Fruit fly (Drosophila melanogaster) whole organism, embryonic: ENCODE data around the gene CG16779.

Source experiments
- ATbp ChIP-seq: fragments of 200-800 bp; sonication (Bioruptor generic); optimal IDR thresholded peaks from 2 replicates; lab custom pipeline; 2017; ENCODE audit warnings: missing biosample characterization, mild to moderate bottlenecking, missing genetic modification characterization, missing genetic modification reagents
- Abd-B ChIP-seq: fragments of 200-800 bp; sonication (Bioruptor generic); optimal IDR thresholded peaks from 2 replicates; lab custom pipeline; 2018; ENCODE audit warnings: missing biosample characterization, mild to moderate bottlenecking, missing genetic modification characterization, moderate library complexity
- Awh ChIP-seq: fragments of 200-800 bp; sonication (Bioruptor generic); IDR thresholded peaks from 2 replicates; pipeline ENCODE4, ENCODE4 v1.3.6; 2022; ENCODE audit warnings: missing biosample characterization, missing genetic modification characterization
- BtbVII ChIP-seq: fragments of 200-800 bp; sonication (Bioruptor generic); optimal IDR thresholded peaks from 3 replicates; lab custom pipeline; 2017; ENCODE audit warnings: missing biosample characterization, mild to moderate bottlenecking, missing genetic modification characterization
- CG10543 ChIP-seq: fragments of 200-800 bp; sonication (Bioruptor generic); optimal IDR thresholded peaks from 3 replicates; lab custom pipeline; 2017; ENCODE audit warnings: missing biosample characterization, mild to moderate bottlenecking, missing genetic modification characterization, moderate library complexity
- CG10979 ChIP-seq: fragments of 200-800 bp; sonication (Bioruptor generic); optimal IDR thresholded peaks from 2 replicates; lab custom pipeline; 2018; ENCODE audit warnings: missing biosample characterization, mild to moderate bottlenecking, missing genetic modification characterization, moderate library complexity
- CG11398 ChIP-seq: fragments of 200-800 bp; sonication (Bioruptor generic); optimal IDR thresholded peaks from 2 replicates; lab custom pipeline; 2016; ENCODE audit warnings: missing biosample characterization, missing genetic modification characterization
- CG12769 ChIP-seq: fragments of 200-800 bp; sonication (Bioruptor generic); optimal IDR thresholded peaks from 2 replicates; lab custom pipeline; 2019; ENCODE audit warnings: missing biosample characterization, mild to moderate bottlenecking, missing genetic modification characterization, moderate library complexity
- CG12942 ChIP-seq: fragments of 200-800 bp; sonication (Bioruptor generic); optimal IDR thresholded peaks from 3 replicates; lab custom pipeline; 2016; ENCODE audit warnings: missing biosample characterization, missing genetic modification characterization
- CG15269 ChIP-seq: fragments of 200-800 bp; sonication (Bioruptor generic); optimal IDR thresholded peaks from 2 replicates; lab custom pipeline; 2018; ENCODE audit warnings: missing biosample characterization, mild to moderate bottlenecking, missing genetic modification characterization, moderate library complexity
- CG16779 ChIP-seq: fragments of 200-800 bp; sonication (Bioruptor generic); IDR thresholded peaks from 2 replicates; pipeline ENCODE4 v1.3.6; 2022; ENCODE audit warnings: missing biosample characterization, missing genetic modification characterization
- CG18599 ChIP-seq: fragments of 200-800 bp; sonication (Bioruptor generic); optimal IDR thresholded peaks from 3 replicates; lab custom pipeline; 2017; ENCODE audit warnings: missing biosample characterization, missing genetic modification characterization, mild to moderate bottlenecking, moderate library complexity, missing genetic modification reagents
- CG2678 ChIP-seq: fragments of 200-800 bp; sonication (Bioruptor generic); optimal IDR thresholded peaks from 3 replicates; lab custom pipeline; 2019; ENCODE audit warnings: missing biosample characterization, mild to moderate bottlenecking, missing genetic modification characterization, moderate library complexity
- CG31224 ChIP-seq: fragments of 200-800 bp; sonication (Bioruptor generic); IDR thresholded peaks from 2 replicates; pipeline ENCODE4 v1.3.6; 2022; ENCODE audit warnings: missing biosample characterization, missing genetic modification characterization
- CG31365 ChIP-seq: fragments of 200-800 bp; sonication (Bioruptor generic); optimal IDR thresholded peaks from 2 replicates; lab custom pipeline; 2018; ENCODE audit warnings: missing biosample characterization, mild to moderate bottlenecking, missing genetic modification characterization
- CG3995 ChIP-seq: fragments of 200-800 bp; sonication (Bioruptor generic); optimal IDR thresholded peaks from 3 replicates; lab custom pipeline; 2016; ENCODE audit warnings: missing biosample characterization, missing genetic modification characterization
- CG7786 ChIP-seq: fragments of 200-800 bp; sonication (Bioruptor generic); optimal IDR thresholded peaks from 2 replicates; lab custom pipeline; 2016; ENCODE audit warnings: missing biosample characterization, missing genetic modification characterization
- CG8924 ChIP-seq: fragments of 200-800 bp; optimal IDR thresholded peaks from 3 replicates; lab custom pipeline; 2019; ENCODE audit warnings: missing biosample characterization, mild to moderate bottlenecking, missing genetic modification characterization, moderate library complexity
- CG9817 ChIP-seq: fragments of 200-800 bp; sonication (Bioruptor generic); optimal IDR thresholded peaks from 2 replicates; lab custom pipeline; 2018; ENCODE audit warnings: missing biosample characterization, mild to moderate bottlenecking, missing genetic modification characterization, moderate library complexity
- CHES-1-like ChIP-seq: fragments of 200-800 bp; sonication (Bioruptor generic); optimal IDR thresholded peaks from 2 replicates; lab custom pipeline; 2016; ENCODE audit warnings: missing biosample characterization, missing genetic modification characterization
- Dbx ChIP-seq: fragments of 200-800 bp; sonication (Bioruptor generic); IDR thresholded peaks from 3 replicates; pipeline ENCODE4 v1.3.6; 2022; ENCODE audit warnings: missing biosample characterization, missing genetic modification characterization
- E2f1 ChIP-seq: fragments of 200-800 bp; sonication (Bioruptor generic); IDR thresholded peaks from 2 replicates; pipeline ENCODE4 v1.3.6; 2022; ENCODE audit warnings: missing biosample characterization, missing genetic modification characterization
- ERR ChIP-seq: fragments of 200-800 bp; sonication (Bioruptor generic); optimal IDR thresholded peaks from 2 replicates; lab custom pipeline; 2016; ENCODE audit warnings: missing biosample characterization, missing genetic modification characterization
- Hey ChIP-seq: fragments of 200-800 bp; sonication (Bioruptor generic); optimal IDR thresholded peaks from 3 replicates; lab custom pipeline; 2018; ENCODE audit warnings: missing biosample characterization, mild to moderate bottlenecking, missing genetic modification characterization
- NFAT ChIP-seq: fragments of 200-800 bp; sonication (Bioruptor generic); IDR thresholded peaks from 2 replicates; pipeline ENCODE4 v1.3.6; 2022; ENCODE audit warnings: missing biosample characterization, missing genetic modification characterization
- Ptx1 ChIP-seq: fragments of 200-800 bp; sonication (Bioruptor generic); IDR thresholded peaks from 2 replicates; pipeline ENCODE4 v1.3.6; 2022; ENCODE audit warnings: missing biosample characterization, missing genetic modification characterization
- Rx ChIP-seq: fragments of 200-800 bp; sonication (Bioruptor generic); IDR thresholded peaks from 2 replicates; pipeline ENCODE4 v1.3.6; 2022; ENCODE audit warnings: missing biosample characterization, missing genetic modification characterization
- Stat92E ChIP-seq, 3 experiments: fragments of >200 bp in 2 of 3; fragments of 200-800 bp in 1 of 3; sonication (Bioruptor generic) in 1 of 3; optimal IDR thresholded peaks; 2 replicates each; lab custom pipeline; 2017 to 2019; ENCODE audit warnings: missing biosample characterization in 3 of 3, missing genetic modification characterization in 3 of 3, mild to moderate bottlenecking in 1 of 3, moderate library complexity in 1 of 3
- bowl ChIP-seq: fragments of 200-800 bp; sonication (Bioruptor generic); IDR thresholded peaks from 2 replicates; pipeline ENCODE4 v1.3.6; 2022; ENCODE audit warnings: missing biosample characterization, missing genetic modification characterization
- cwo ChIP-seq: fragments of 200-800 bp; sonication (Bioruptor generic); optimal IDR thresholded peaks from 3 replicates; lab custom pipeline; 2017; ENCODE audit warnings: missing biosample characterization, missing genetic modification characterization, mild to moderate bottlenecking, moderate library complexity, missing genetic modification reagents
- dysf ChIP-seq: fragments of 200-800 bp; sonication (Bioruptor generic); IDR thresholded peaks from 3 replicates; pipeline ENCODE4 v1.3.6; 2022; ENCODE audit warnings: missing biosample characterization, missing genetic modification characterization
- ewg ChIP-seq: fragments of 200-800 bp; sonication (Bioruptor generic); optimal IDR thresholded peaks from 3 replicates; lab custom pipeline; 2017; ENCODE audit warnings: mild to moderate bottlenecking, missing biosample characterization, missing genetic modification reagents, missing genetic modification characterization
- gem ChIP-seq: fragments of 200-800 bp; sonication (Bioruptor generic); optimal IDR thresholded peaks from 2 replicates; lab custom pipeline; 2019; ENCODE audit warnings: missing biosample characterization, mild to moderate bottlenecking, missing genetic modification characterization, moderate library complexity
- gfzf ChIP-seq: fragments of 200-800 bp; sonication (Bioruptor generic); optimal IDR thresholded peaks from 2 replicates; lab custom pipeline; 2016; ENCODE audit warnings: missing biosample characterization, mild to moderate bottlenecking, missing genetic modification characterization, moderate library complexity
- kay ChIP-seq: fragments of 200-800 bp; sonication (Bioruptor generic); optimal IDR thresholded peaks from 2 replicates; lab custom pipeline; 2016; ENCODE audit warnings: missing biosample characterization, missing genetic modification characterization
- kni ChIP-seq: fragments of 200-800 bp; sonication (Bioruptor generic); optimal IDR thresholded peaks from 3 replicates; lab custom pipeline; 2017; ENCODE audit warnings: mild to moderate bottlenecking, missing biosample characterization, missing genetic modification reagents, missing genetic modification characterization
- lab ChIP-seq: fragments of 200-800 bp; sonication (Bioruptor generic); optimal IDR thresholded peaks from 3 replicates; lab custom pipeline; 2017; ENCODE audit warnings: missing biosample characterization, missing genetic modification characterization, mild to moderate bottlenecking, moderate library complexity, missing genetic modification reagents
- sob ChIP-seq: fragments of 200-800 bp; sonication (Bioruptor generic); IDR thresholded peaks from 2 replicates; pipeline ENCODE4 v1.3.6; 2022; ENCODE audit warnings: missing biosample characterization, missing genetic modification characterization
- stc ChIP-seq: fragments of 200-800 bp; sonication (Bioruptor generic); IDR thresholded peaks from 2 replicates; pipeline ENCODE4 v1.3.6; 2022; ENCODE audit warnings: missing biosample characterization, missing genetic modification characterization
- tio ChIP-seq: fragments of 200-800 bp; sonication (Bioruptor generic); optimal IDR thresholded peaks from 2 replicates; lab custom pipeline; 2017; ENCODE audit warnings: missing biosample characterization, missing genetic modification characterization, inconsistent platforms
- unc-4 ChIP-seq: fragments of 200-800 bp; sonication (Bioruptor generic); IDR thresholded peaks from 2 replicates; pipeline ENCODE4 v1.3.6; 2022; ENCODE audit warnings: missing biosample characterization, missing genetic modification characterization; ENCODE audit not compliant: partially characterized antibody
- vvl ChIP-seq: fragments of 200-800 bp; sonication (Bioruptor generic); IDR thresholded peaks from 2 replicates; pipeline ENCODE4 v1.3.6; 2022; ENCODE audit warnings: missing biosample characterization, missing genetic modification characterization
- zen ChIP-seq: fragments of 200-800 bp; sonication (Bioruptor generic); optimal IDR thresholded peaks from 3 replicates; lab custom pipeline; 2018; ENCODE audit warnings: missing biosample characterization, mild to moderate bottlenecking, missing genetic modification characterization, moderate library complexity
- zfh2 ChIP-seq: fragments of 200-800 bp; sonication (Bioruptor generic); optimal IDR thresholded peaks from 2 replicates; lab custom pipeline; 2016; ENCODE audit warnings: missing biosample characterization, missing genetic modification characterization

Gene CG16779

dm6 chr3R:9501489-9502415, 8.3 kb upstream of the CG16779 start (continued):
- no peak for TF ChIP-seq Abd-B (GFP tag; lab: Kevin White, UChicago)
- peak; percentile 2 for TF ChIP-seq kay (GFP tag; lab: Kevin White, UChicago)
- TF ChIP-seq CG31224 = peak; percentile 26; the same call in 1 of the 2 replicates
- peak; percentile 75 for TF ChIP-seq CG12769
- peak; percentile 88 for TF ChIP-seq CG10543
- TF ChIP-seq Stat92E (GFP tag; optimal IDR thresholded peaks at IDR 0.05; lab: Kevin White, UChicago) = peak in 1 of 3 experiments; percentile 23
- peak; percentile 46 for TF ChIP-seq kni
- TF ChIP-seq bowl (GFP tag; lab: Robert Waterston, UW) = no peak

dm6 chr3R:9500193-9501051, 6.9 kb upstream of the CG16779 start:
- TF ChIP-seq CG16779 (GFP tag; lab: Robert Waterston, UW) = 0 out of 2 replicates have a peak, but pooled peaks have one; percentile 55
- TF ChIP-seq CG31365 (tag; lab: Kevin White, UChicago) = no peak
- no peak for TF ChIP-seq Hey (tag; lab: Kevin White, UChicago)
- TF ChIP-seq gfzf (GFP tag; lab: Kevin White, UChicago) = no peak
- no peak for TF ChIP-seq Awh (GFP tag; lab: Robert Waterston, UW)
- TF ChIP-seq CG9817 (tag; lab: Kevin White, UChicago) = peak; percentile 11
- TF ChIP-seq Ptx1 (GFP tag; lab: Robert Waterston, UW) = no peak
- TF ChIP-seq CHES-1-like (GFP tag; lab: Kevin White, UChicago) = no peak
- peak; percentile 34 for TF ChIP-seq cwo (GFP tag; lab: Kevin White, UChicago)
- peak; percentile 43 for TF ChIP-seq lab (GFP tag; lab: Kevin White, UChicago)
- no peak for TF ChIP-seq CG10979 (tag; lab: Kevin White, UChicago)
- no peak for TF ChIP-seq zfh2 (GFP tag; lab: Kevin White, UChicago)
- TF ChIP-seq unc-4 = no peak
- TF ChIP-seq CG15269 (tag; lab: Kevin White, UChicago) = no peak
- no peak for TF ChIP-seq vvl (GFP tag; lab: Robert Waterston, UW)
- no peak for TF ChIP-seq CG12942 (GFP tag; lab: Kevin White, UChicago)
- TF ChIP-seq sob (GFP tag; lab: Robert Waterston, UW) = 0 out of 2 replicates have a peak, but pooled peaks have one; percentile 26
- TF ChIP-seq Dbx (GFP tag; lab: Robert Waterston, UW) = peak; percentile 21; the same call in 1 of the 3 replicates
- TF ChIP-seq BtbVII (GFP tag; lab: Kevin White, UChicago) = no peak
- no peak for TF ChIP-seq E2f1 (GFP tag; lab: Robert Waterston, UW)
- peak in 1 of 3 experiments; percentile 62 for TF ChIP-seq Stat92E (GFP tag; optimal IDR thresholded peaks at IDR 0.05; lab: Kevin White, UChicago)
- TF ChIP-seq zen (tag; lab: Kevin White, UChicago) = no peak
- no peak for TF ChIP-seq ewg
- no peak for TF ChIP-seq ATbp (GFP tag; lab: Kevin White, UChicago)
- TF ChIP-seq CG2678 = no peak
- no peak for TF ChIP-seq CG3995 (GFP tag; lab: Kevin White, UChicago)
- TF ChIP-seq CG7786 (GFP tag; lab: Kevin White, UChicago) = no peak
- TF ChIP-seq dysf (GFP tag; lab: Robert Waterston, UW) = no peak
- peak; percentile 19 for TF ChIP-seq CG18599
- no peak for TF ChIP-seq CG11398 (GFP tag; lab: Kevin White, UChicago)
- 0 out of 2 replicates have a peak, but pooled peaks have one; percentile 24 for TF ChIP-seq stc
- TF ChIP-seq Rx = 0 out of 2 replicates have a peak, but pooled peaks have one; percentile 15
- no peak for TF ChIP-seq CG8924 (tag; lab: Kevin White, UChicago)
- peak; percentile 4 for TF ChIP-seq gem (tag; lab: Kevin White, UChicago)
- peak; percentile 38; the same call in 1 of the 2 replicates for TF ChIP-seq NFAT (GFP tag; lab: Robert Waterston, UW)
- no peak for TF ChIP-seq ERR
- no peak for TF ChIP-seq tio
